Fruit fly (Drosophila melanogaster): ENCODE results near the gene dmGlut.

The dmGlut gene

DNA sequence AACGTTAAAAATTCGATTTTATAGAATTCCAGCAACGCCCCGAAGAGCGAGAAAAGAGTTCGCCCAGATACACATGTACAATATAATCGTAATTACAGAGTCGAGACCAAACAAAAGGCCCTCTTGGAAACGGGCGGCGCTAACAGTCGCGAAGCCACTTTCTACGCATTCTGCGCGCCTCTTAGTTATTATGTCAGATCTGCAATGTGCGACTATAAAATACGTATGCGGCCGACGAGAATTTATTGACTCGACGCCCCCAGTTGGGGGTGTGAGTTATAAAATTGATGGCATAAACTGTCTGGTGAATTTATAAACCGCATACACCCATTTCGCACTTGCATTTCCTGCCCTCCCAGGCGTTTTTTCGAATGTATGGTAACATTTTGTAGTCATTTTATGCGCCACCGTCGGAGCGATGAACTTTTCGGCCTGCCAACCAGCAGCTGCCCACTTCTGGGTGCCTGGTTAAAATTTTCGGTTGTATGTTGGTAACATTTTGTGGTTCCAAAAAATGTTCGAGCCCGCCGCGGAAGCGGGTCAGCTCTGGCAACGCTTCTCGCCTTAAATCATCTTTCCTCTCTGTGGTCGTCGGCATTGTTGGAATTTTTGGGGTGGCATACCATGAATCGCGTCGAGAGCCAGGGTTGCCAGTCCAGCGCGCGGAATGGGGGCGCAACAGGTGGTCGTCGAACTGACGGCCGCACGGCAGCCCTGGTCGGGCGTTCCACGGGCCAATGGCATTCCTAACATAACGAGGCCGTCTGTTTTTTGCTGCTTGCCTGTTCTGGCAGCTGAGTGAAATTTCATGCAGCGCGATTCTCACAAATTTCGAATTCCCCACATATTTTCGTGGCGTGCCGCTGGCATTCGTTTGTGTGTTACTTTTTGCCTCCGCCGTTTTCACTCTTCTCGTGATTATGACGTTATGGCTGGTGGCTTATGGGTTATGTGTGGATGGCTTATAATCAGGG, 15.3 kb upstream of the dmGlut start:
- peak; percentile 72 for TF ChIP-seq tj (GFP tag; optimal IDR thresholded peaks at IDR 0.05)
- TF ChIP-seq Mnt (GFP tag; optimal IDR thresholded peaks at IDR 0.05) = peak; percentile 87
- TF ChIP-seq cnc (optimal IDR thresholded peaks at IDR 0.05) = no peak
- peak; percentile 69 for TF ChIP-seq Hr96 (GFP tag; optimal IDR thresholded peaks at IDR 0.05)
- TF ChIP-seq CG7101 (tag; optimal IDR thresholded peaks at IDR 0.05) = peak; percentile 57
- TF ChIP-seq pad (GFP tag; optimal IDR thresholded peaks at IDR 0.05) = peak; percentile 48
- TF ChIP-seq CG33017 (tag; optimal IDR thresholded peaks at IDR 0.05) = no peak
- peak; percentile 95 for TF ChIP-seq kay (GFP tag; ENCODE audit: borderline replicate concordance)
- TF ChIP-seq CG12768 (GFP tag; optimal IDR thresholded peaks at IDR 0.05) = peak; percentile 94
- TF ChIP-seq CG1620 (GFP tag; optimal IDR thresholded peaks at IDR 0.05) = no peak
- TF ChIP-seq CG7045 (GFP tag; optimal IDR thresholded peaks at IDR 0.05) = peak; percentile 73
- peak; percentile 52 for TF ChIP-seq bab1 (GFP tag; optimal IDR thresholded peaks at IDR 0.05)
- peak; percentile 93 for TF ChIP-seq CG11617 (GFP tag; optimal IDR thresholded peaks at IDR 0.05)
- peak; percentile 35 for TF ChIP-seq ovo (GFP tag; optimal IDR thresholded peaks at IDR 0.05)
- TF ChIP-seq CG14711 (tag; optimal IDR thresholded peaks at IDR 0.05) = peak; percentile 100
- TF ChIP-seq cic (GFP tag; optimal IDR thresholded peaks at IDR 0.05) = peak; percentile 72
- TF ChIP-seq toe (GFP tag; optimal IDR thresholded peaks at IDR 0.05) = peak; percentile 57
- no peak for TF ChIP-seq Crg-1 (GFP tag; optimal IDR thresholded peaks at IDR 0.05)
- TF ChIP-seq Clk (GFP tag; optimal IDR thresholded peaks at IDR 0.05) = no peak
- peak; percentile 10 for TF ChIP-seq CG5204 (GFP tag; optimal IDR thresholded peaks at IDR 0.05)

DNA sequence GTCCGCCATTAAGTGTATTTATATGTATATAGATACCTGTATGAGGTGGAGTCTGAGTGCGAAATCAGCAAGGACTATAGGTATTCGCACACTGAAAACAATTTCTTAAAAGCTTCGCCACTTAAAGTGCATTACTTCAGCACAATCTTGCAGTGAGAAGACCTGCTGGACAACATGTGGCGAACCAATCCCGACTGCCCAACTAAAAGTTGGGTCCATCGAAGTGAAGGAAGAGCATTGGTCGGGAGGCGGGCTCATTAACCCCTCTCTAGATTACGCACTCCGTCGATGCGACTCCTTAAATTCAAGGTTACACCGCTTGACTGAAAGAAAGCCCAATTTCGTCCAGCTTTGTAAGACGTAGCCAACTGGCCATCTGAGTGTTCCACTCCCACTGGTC, 14.0 kb upstream of the dmGlut start:
- no peak for TF ChIP-seq cnc (optimal IDR thresholded peaks at IDR 0.05)
- TF ChIP-seq Mnt (GFP tag; optimal IDR thresholded peaks at IDR 0.05) = no peak

DNA sequence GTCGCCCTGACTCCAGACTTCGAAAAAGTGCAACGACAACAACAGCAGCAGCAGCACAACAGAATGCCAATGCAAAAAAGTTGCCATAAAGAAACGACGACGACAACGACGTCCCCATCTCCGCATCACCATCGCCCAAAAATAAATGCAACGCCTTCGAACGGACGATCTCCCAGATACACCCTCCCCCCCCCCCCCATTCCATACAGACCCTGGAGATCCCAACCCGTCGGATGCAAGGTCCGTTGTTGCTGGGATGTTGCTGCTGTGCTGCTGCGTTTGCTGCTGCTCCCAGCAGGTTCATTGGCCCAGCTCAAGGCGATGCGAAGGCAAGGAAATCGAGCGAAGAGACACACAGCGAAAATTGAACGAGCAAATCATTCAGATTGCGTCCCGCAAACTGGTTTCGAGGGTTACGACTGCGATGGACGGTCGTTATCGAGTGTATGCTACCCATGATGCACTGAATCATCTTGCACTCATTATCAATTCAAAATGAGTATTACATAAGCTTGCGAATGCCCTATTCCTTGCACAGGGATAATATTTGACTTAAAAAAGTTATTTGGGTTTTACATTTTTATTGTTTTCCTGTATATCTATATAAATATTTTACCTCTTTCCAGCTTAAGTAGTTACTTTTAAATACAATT, 13.4 kb upstream of the dmGlut start:
- no peak for TF ChIP-seq CG11617 (GFP tag; optimal IDR thresholded peaks at IDR 0.05)
- no peak for TF ChIP-seq CG33017 (tag; optimal IDR thresholded peaks at IDR 0.05)
- no peak for TF ChIP-seq Mnt (GFP tag; optimal IDR thresholded peaks at IDR 0.05)
- TF ChIP-seq cic (GFP tag; optimal IDR thresholded peaks at IDR 0.05) = no peak

DNA sequence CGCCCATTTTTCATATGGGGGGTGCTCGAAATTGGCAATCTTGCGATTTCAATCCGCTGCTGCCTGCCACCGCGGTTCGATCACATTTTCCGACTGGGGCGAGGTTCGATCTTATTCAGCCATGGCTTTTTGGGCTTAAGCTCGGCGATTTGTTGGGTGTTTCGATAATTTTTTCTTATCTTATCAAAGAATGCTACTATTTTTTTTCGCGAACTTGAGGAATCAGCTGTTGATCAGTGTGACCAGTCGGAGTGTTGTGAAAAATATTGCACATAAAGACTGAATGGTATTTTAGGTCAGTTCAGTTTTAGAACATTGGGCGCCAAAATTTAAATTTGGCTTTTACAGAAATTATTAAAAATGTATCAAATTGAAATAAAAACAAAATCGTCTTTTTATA, 6.5 kb upstream of the dmGlut start, which contains the start of gene Wdr81:
Gene Wdr81 (minus strand): TSS at position 226 of the 400 bp plus-strand sequence.
- TF ChIP-seq bab1 (GFP tag; optimal IDR thresholded peaks at IDR 0.05) (peak; percentile 56), cic (GFP tag; optimal IDR thresholded peaks at IDR 0.05) (no peak)

DNA sequence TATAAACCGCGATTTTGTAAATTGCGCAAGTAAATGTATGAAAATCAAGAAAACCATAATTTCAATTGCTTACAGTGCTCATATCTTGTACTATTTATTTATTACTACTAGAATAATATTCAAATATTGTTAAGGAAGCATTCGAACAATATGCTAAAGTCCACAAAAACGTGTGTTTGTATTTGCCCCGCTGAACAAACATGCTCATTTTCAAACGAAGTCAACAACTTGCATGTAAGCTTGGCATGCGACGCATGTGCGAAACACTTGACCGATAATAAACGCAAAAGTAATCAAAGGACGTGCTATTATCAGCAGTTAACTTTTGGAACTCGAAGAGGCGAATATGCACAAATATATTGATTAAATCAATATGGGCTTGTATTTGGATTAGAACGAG, 6.0 kb upstream of the dmGlut start:
- TF ChIP-seq CG1620 (GFP tag; optimal IDR thresholded peaks at IDR 0.05) (peak; percentile 38), CG11617 (GFP tag; optimal IDR thresholded peaks at IDR 0.05) (peak; percentile 58), Mnt (GFP tag; optimal IDR thresholded peaks at IDR 0.05) (peak; percentile 63), Clk (GFP tag; optimal IDR thresholded peaks at IDR 0.05) (no peak), CG7101 (tag; optimal IDR thresholded peaks at IDR 0.05) (peak; percentile 79), CG7045 (GFP tag; optimal IDR thresholded peaks at IDR 0.05) (peak; percentile 22), ovo (GFP tag; optimal IDR thresholded peaks at IDR 0.05) (peak; percentile 66), CG5204 (GFP tag; optimal IDR thresholded peaks at IDR 0.05) (no peak), pad (GFP tag; optimal IDR thresholded peaks at IDR 0.05) (no peak), CG14711 (tag; optimal IDR thresholded peaks at IDR 0.05) (no peak), toe (GFP tag; optimal IDR thresholded peaks at IDR 0.05) (no peak), Crg-1 (GFP tag; optimal IDR thresholded peaks at IDR 0.05) (peak; percentile 77), kay (GFP tag; ENCODE audit: borderline replicate concordance) (peak; percentile 63), cnc (optimal IDR thresholded peaks at IDR 0.05) (no peak), bab1 (GFP tag; optimal IDR thresholded peaks at IDR 0.05) (no peak), CG33017 (tag; optimal IDR thresholded peaks at IDR 0.05) (peak; percentile 8), cic (GFP tag; optimal IDR thresholded peaks at IDR 0.05) (peak; percentile 1)

DNA sequence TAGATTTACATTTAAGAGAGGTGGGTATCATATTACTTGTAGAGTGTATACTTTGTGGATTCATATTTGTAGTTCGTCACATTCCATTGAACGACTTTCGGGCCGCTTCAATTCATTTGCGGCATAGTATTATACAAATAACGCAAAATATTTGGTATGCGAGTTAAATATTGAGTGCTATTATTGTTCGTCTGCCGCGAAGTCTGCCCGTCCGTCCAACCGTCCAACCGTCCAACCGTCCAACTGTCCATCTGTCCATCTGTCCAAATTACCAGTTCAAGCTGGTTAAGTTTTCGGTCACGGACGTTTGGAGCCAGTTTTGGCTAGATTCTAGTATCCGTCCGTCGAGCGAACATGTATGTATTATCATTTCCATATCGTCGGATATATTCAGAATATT, 3.1 kb upstream of the dmGlut start:
- TF ChIP-seq CG12768 (GFP tag; optimal IDR thresholded peaks at IDR 0.05) (no peak), Mnt (GFP tag; optimal IDR thresholded peaks at IDR 0.05) (no peak), kay (GFP tag; ENCODE audit: borderline replicate concordance) (no peak), Crg-1 (GFP tag; optimal IDR thresholded peaks at IDR 0.05) (no peak), CG7045 (GFP tag; optimal IDR thresholded peaks at IDR 0.05) (no peak), CG1620 (GFP tag; optimal IDR thresholded peaks at IDR 0.05) (no peak), tj (GFP tag; optimal IDR thresholded peaks at IDR 0.05) (no peak), cnc (optimal IDR thresholded peaks at IDR 0.05) (no peak)

DNA sequence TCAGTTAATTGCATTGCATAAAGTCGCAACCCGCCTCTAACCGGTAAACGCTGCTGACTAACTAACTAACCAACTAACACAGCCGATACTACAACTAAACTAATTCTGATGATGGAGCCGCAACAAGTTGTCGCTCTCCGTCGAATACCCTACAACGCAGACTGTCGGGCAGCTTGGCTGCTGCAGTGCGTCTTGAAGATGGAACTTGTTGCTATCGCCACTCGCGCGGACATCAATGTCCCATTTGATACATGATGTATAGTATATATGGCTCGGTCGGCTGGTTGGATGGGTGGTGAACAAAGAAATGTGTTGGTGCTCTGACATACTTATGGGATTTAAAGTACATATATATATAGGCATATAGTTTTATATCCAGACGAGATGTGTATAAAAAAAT, 1.7 kb upstream of the dmGlut start:
- TF ChIP-seq tj (GFP tag; optimal IDR thresholded peaks at IDR 0.05) = no peak
- peak; percentile 49 for TF ChIP-seq kay (GFP tag; ENCODE audit: borderline replicate concordance)
- no peak for TF ChIP-seq CG7045 (GFP tag; optimal IDR thresholded peaks at IDR 0.05)
- peak; percentile 6 for TF ChIP-seq CG12768 (GFP tag; optimal IDR thresholded peaks at IDR 0.05)
- TF ChIP-seq ovo (GFP tag; optimal IDR thresholded peaks at IDR 0.05) = peak; percentile 12
- TF ChIP-seq CG5204 (GFP tag; optimal IDR thresholded peaks at IDR 0.05) = no peak
